Fruit fly (Drosophila melanogaster): ENCODE results near the gene CG31816.

DNA sequence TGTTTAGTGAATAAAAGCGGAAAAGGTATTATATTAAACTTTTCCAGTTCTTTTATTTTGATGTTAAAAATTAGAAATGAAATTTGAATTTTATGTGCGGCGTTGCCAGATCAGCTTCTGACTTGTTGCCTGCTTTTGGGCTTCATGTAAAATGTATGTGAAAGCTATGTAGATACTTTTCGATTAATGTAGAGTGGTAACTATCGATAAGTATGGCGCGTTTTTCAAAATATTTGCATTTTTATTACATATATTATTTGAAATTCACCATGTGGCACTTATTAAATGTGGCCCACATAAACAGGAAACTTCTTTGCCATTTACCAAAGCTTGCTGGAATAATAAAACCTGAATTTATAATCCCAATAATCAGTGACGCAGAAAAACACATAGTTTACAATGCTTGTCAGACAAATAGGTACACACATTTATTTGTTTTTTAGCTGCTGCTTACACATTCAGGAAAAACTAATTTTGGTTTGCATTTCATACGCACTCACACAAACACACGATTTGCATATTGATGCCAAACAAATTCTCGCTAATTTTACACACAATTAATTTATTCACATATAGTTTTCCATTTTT, 34.6 kb upstream of the CG31816 start:
- TF ChIP-seq cic (GFP tag; optimal IDR thresholded peaks at IDR 0.05), result no peak
- no peak for TF ChIP-seq CG1620 (GFP tag; optimal IDR thresholded peaks at IDR 0.05)
- no peak for TF ChIP-seq CG14711 (tag; optimal IDR thresholded peaks at IDR 0.05)
- no peak for TF ChIP-seq toe (GFP tag; optimal IDR thresholded peaks at IDR 0.05)
- no peak for TF ChIP-seq CG33017 (tag; optimal IDR thresholded peaks at IDR 0.05)
- TF ChIP-seq kay (GFP tag; ENCODE audit: borderline replicate concordance), result no peak
- no peak for TF ChIP-seq cnc (optimal IDR thresholded peaks at IDR 0.05)
- no peak for TF ChIP-seq bab1 (GFP tag; optimal IDR thresholded peaks at IDR 0.05)
- no peak for TF ChIP-seq CG5204 (GFP tag; optimal IDR thresholded peaks at IDR 0.05)
- TF ChIP-seq CG11617 (GFP tag; optimal IDR thresholded peaks at IDR 0.05), result no peak
- no peak for TF ChIP-seq tj (GFP tag; optimal IDR thresholded peaks at IDR 0.05)
- TF ChIP-seq CG12768 (GFP tag; optimal IDR thresholded peaks at IDR 0.05), result no peak
